Fruit fly (Drosophila melanogaster) whole organism, embryonic: ENCODE data around the gene Gr97a.

Experiments used
- CG10267 ChIP-seq: fragments of 200-800 bp; sonication (Bioruptor generic); optimal IDR thresholded peaks from 2 replicates; lab custom pipeline; 2018; ENCODE audit warnings: missing biosample characterization, mild to moderate bottlenecking, missing genetic modification characterization, moderate library complexity
- CG10979 ChIP-seq: fragments of 200-800 bp; sonication (Bioruptor generic); optimal IDR thresholded peaks from 2 replicates; lab custom pipeline; 2018; ENCODE audit warnings: missing biosample characterization, mild to moderate bottlenecking, missing genetic modification characterization, moderate library complexity
- CG12236 ChIP-seq: fragments of 200-800 bp; sonication (Bioruptor generic); optimal IDR thresholded peaks from 2 replicates; lab custom pipeline; 2016; ENCODE audit warnings: missing biosample characterization, missing genetic modification characterization
- CG14050 ChIP-seq: fragments of 200-800 bp; sonication (Bioruptor generic); IDR thresholded peaks from 3 replicates; pipeline ENCODE4 v1.3.6; 2022; ENCODE audit warnings: missing biosample characterization, missing genetic modification characterization
- CG14667 ChIP-seq: fragments of 200-800 bp; sonication (Bioruptor generic); IDR thresholded peaks from 2 replicates; pipeline ENCODE4 v1.3.6; 2022; ENCODE audit warnings: missing biosample characterization, missing genetic modification characterization
- CG15073 ChIP-seq: fragments of 200-800 bp; sonication (Bioruptor generic); optimal IDR thresholded peaks from 2 replicates; lab custom pipeline; 2016; ENCODE audit warnings: missing biosample characterization, missing genetic modification characterization
- CG1602 ChIP-seq: fragments of 200-800 bp; sonication (Bioruptor generic); optimal IDR thresholded peaks from 3 replicates; lab custom pipeline; 2016; ENCODE audit warnings: missing biosample characterization, missing genetic modification characterization
- CG16813 ChIP-seq: fragments of 200-800 bp; sonication (Bioruptor generic); IDR thresholded peaks from 3 replicates; pipeline ENCODE4 v1.3.6; 2022; ENCODE audit warnings: missing biosample characterization, missing genetic modification characterization; ENCODE audit not compliant: partially characterized antibody
- CG1792 ChIP-seq: fragments of 200-800 bp; sonication (Bioruptor generic); optimal IDR thresholded peaks from 2 replicates; lab custom pipeline; 2016; ENCODE audit warnings: missing biosample characterization, missing genetic modification characterization
- CG2199 ChIP-seq: fragments of 200-800 bp; sonication (Bioruptor generic); IDR thresholded peaks from 3 replicates; pipeline ENCODE4 v1.3.6; 2022; ENCODE audit warnings: missing biosample characterization, missing genetic modification characterization
- CG2678 ChIP-seq: fragments of 200-800 bp; sonication (Bioruptor generic); optimal IDR thresholded peaks from 3 replicates; lab custom pipeline; 2019; ENCODE audit warnings: missing biosample characterization, mild to moderate bottlenecking, missing genetic modification characterization, moderate library complexity
- CG3163 ChIP-seq: fragments of 200-800 bp; sonication (Bioruptor generic); optimal IDR thresholded peaks from 3 replicates; lab custom pipeline; 2016; ENCODE audit warnings: missing biosample characterization, missing genetic modification characterization
- CG34422 ChIP-seq: fragments of 200-800 bp; sonication (Bioruptor generic); IDR thresholded peaks from 3 replicates; pipeline ENCODE4 v1.3.6; 2022; ENCODE audit warnings: missing biosample characterization, missing genetic modification characterization
- CG4328 ChIP-seq: fragments of 200-800 bp; sonication (Bioruptor generic); optimal IDR thresholded peaks from 3 replicates; lab custom pipeline; 2017; ENCODE audit warnings: missing biosample characterization, missing genetic modification reagents, missing genetic modification characterization
- CG4360 ChIP-seq: fragments of 200-800 bp; sonication (Bioruptor generic); IDR thresholded peaks from 2 replicates; pipeline ENCODE4 v1.3.6; 2022; ENCODE audit warnings: missing biosample characterization, missing genetic modification characterization
- CG4854 ChIP-seq: fragments of 200-800 bp; sonication (Bioruptor generic); optimal IDR thresholded peaks from 2 replicates; lab custom pipeline; 2016; ENCODE audit warnings: missing biosample characterization, missing genetic modification characterization, inconsistent platforms
- CG6654 ChIP-seq: fragments of 200-800 bp; sonication (Bioruptor generic); optimal IDR thresholded peaks from 2 replicates; lab custom pipeline; 2017; ENCODE audit warnings: missing biosample characterization, mild to moderate bottlenecking, missing genetic modification characterization
- CG6683 ChIP-seq: fragments of 200-800 bp; sonication (Bioruptor generic); optimal IDR thresholded peaks from 2 replicates; lab custom pipeline; 2017; ENCODE audit warnings: missing biosample characterization, mild to moderate bottlenecking, missing genetic modification characterization, missing genetic modification reagents
- CG7357 ChIP-seq: fragments of 200-800 bp; sonication (Bioruptor generic); IDR thresholded peaks from 3 replicates; pipeline ENCODE4 v1.3.6; 2022; ENCODE audit warnings: missing biosample characterization, missing genetic modification characterization
- CG7556 ChIP-seq: fragments of 200-800 bp; sonication (Bioruptor generic); optimal IDR thresholded peaks from 2 replicates; lab custom pipeline; 2017; ENCODE audit warnings: missing biosample characterization, mild to moderate bottlenecking, missing genetic modification characterization
- CG7786 ChIP-seq: fragments of 200-800 bp; sonication (Bioruptor generic); optimal IDR thresholded peaks from 2 replicates; lab custom pipeline; 2016; ENCODE audit warnings: missing biosample characterization, missing genetic modification characterization
- CG7839 ChIP-seq: fragments of 200-800 bp; sonication (Bioruptor generic); optimal IDR thresholded peaks from 3 replicates; lab custom pipeline; 2018; ENCODE audit warnings: missing biosample characterization, mild to moderate bottlenecking, missing genetic modification characterization, moderate library complexity
- CG9437 ChIP-seq: fragments of 200-800 bp; sonication (Bioruptor generic); optimal IDR thresholded peaks from 2 replicates; lab custom pipeline; 2018; ENCODE audit warnings: missing biosample characterization, mild to moderate bottlenecking, missing genetic modification characterization
- Doc3 ChIP-seq: fragments of 200-800 bp; sonication (Bioruptor generic); IDR thresholded peaks from 3 replicates; pipeline ENCODE4 v1.3.6; 2022; ENCODE audit warnings: missing biosample characterization, missing genetic modification characterization; ENCODE audit not compliant: partially characterized antibody
- Elba2 ChIP-seq: fragments of 200-800 bp; sonication (Bioruptor generic); optimal IDR thresholded peaks from 3 replicates; lab custom pipeline; 2016; ENCODE audit warnings: missing biosample characterization, missing genetic modification characterization
- Gsc ChIP-seq: fragments of 200-800 bp; sonication (Bioruptor generic); IDR thresholded peaks from 2 replicates; pipeline ENCODE4 v1.3.6; 2022; ENCODE audit warnings: missing biosample characterization, missing genetic modification characterization
- Kr ChIP-seq: fragments of 200-800 bp; sonication (Bioruptor generic); optimal IDR thresholded peaks from 2 replicates; lab custom pipeline; 2017; ENCODE audit warnings: missing biosample characterization, mild to moderate bottlenecking, missing genetic modification characterization
- Mad ChIP-seq: fragments of 200-800 bp; sonication (Bioruptor generic); optimal IDR thresholded peaks from 2 replicates; lab custom pipeline; 2016; ENCODE audit warnings: missing biosample characterization, missing genetic modification characterization
- NC2α ChIP-seq: fragments of 200-800 bp; sonication (Bioruptor generic); optimal IDR thresholded peaks from 2 replicates; lab custom pipeline; 2016; ENCODE audit warnings: missing biosample characterization, missing genetic modification characterization
- NC2β ChIP-seq: fragments of 200-800 bp; sonication (Bioruptor generic); optimal IDR thresholded peaks from 2 replicates; lab custom pipeline; 2016; ENCODE audit warnings: missing biosample characterization, missing genetic modification characterization
- Ptx1 ChIP-seq: fragments of 200-800 bp; sonication (Bioruptor generic); IDR thresholded peaks from 2 replicates; pipeline ENCODE4 v1.3.6; 2022; ENCODE audit warnings: missing biosample characterization, missing genetic modification characterization
- Side ChIP-seq: fragments of 200-800 bp; sonication (Bioruptor generic); optimal IDR thresholded peaks from 2 replicates; lab custom pipeline; 2016; ENCODE audit warnings: missing biosample characterization, missing genetic modification characterization
- Vsx1 ChIP-seq: fragments of 200-800 bp; sonication (Bioruptor generic); optimal IDR thresholded peaks from 2 replicates; lab custom pipeline; 2017; ENCODE audit warnings: missing biosample characterization, mild to moderate bottlenecking, missing genetic modification characterization, missing genetic modification reagents
- ab ChIP-seq: fragments of 200-800 bp; sonication (Bioruptor generic); optimal IDR thresholded peaks from 2 replicates; lab custom pipeline; 2016; ENCODE audit warnings: missing biosample characterization, missing genetic modification characterization
- aop ChIP-seq: fragments of 200-800 bp; sonication (Bioruptor generic); IDR thresholded peaks from 2 replicates; pipeline ENCODE4 v1.3.6; 2022; ENCODE audit warnings: missing biosample characterization, missing genetic modification characterization
- ato ChIP-seq: fragments of 200-800 bp; sonication (Bioruptor generic); IDR thresholded peaks from 2 replicates; pipeline ENCODE4 v1.3.6; 2022; ENCODE audit warnings: missing biosample characterization, missing genetic modification characterization; ENCODE audit not compliant: partially characterized antibody
- caup ChIP-seq: fragments of 200-800 bp; sonication (Bioruptor generic); optimal IDR thresholded peaks from 3 replicates; lab custom pipeline; 2017; ENCODE audit warnings: missing biosample characterization, mild to moderate bottlenecking, missing genetic modification characterization, moderate library complexity; ENCODE audit not compliant: severe bottlenecking
- dmrt11E ChIP-seq: fragments of 200-800 bp; sonication (Bioruptor generic); optimal IDR thresholded peaks from 3 replicates; lab custom pipeline; 2018; ENCODE audit warnings: missing biosample characterization, mild to moderate bottlenecking, missing genetic modification characterization, moderate library complexity
- gcm ChIP-seq: fragments of 200-800 bp; sonication (Bioruptor generic); optimal IDR thresholded peaks from 2 replicates; lab custom pipeline; 2019; ENCODE audit warnings: missing biosample characterization, mild to moderate bottlenecking, missing genetic modification characterization, moderate library complexity
- grau ChIP-seq: fragments of 200-800 bp; optimal IDR thresholded peaks from 3 replicates; lab custom pipeline; 2019; ENCODE audit warnings: missing biosample characterization, mild to moderate bottlenecking, missing genetic modification characterization, moderate library complexity
- klu ChIP-seq: fragments of 200-800 bp; sonication (Bioruptor generic); IDR thresholded peaks from 2 replicates; pipeline ENCODE4 v1.3.6; 2022; ENCODE audit warnings: missing biosample characterization, missing genetic modification characterization
- kni ChIP-seq: fragments of 200-800 bp; sonication (Bioruptor generic); optimal IDR thresholded peaks from 3 replicates; lab custom pipeline; 2017; ENCODE audit warnings: mild to moderate bottlenecking, missing biosample characterization, missing genetic modification reagents, missing genetic modification characterization
- knrl ChIP-seq: fragments of 200-800 bp; sonication (Bioruptor generic); IDR thresholded peaks from 3 replicates; pipeline ENCODE4 v1.3.6; 2022; ENCODE audit warnings: missing biosample characterization, missing genetic modification characterization; ENCODE audit not compliant: partially characterized antibody
- lilli ChIP-seq: fragments of 200-800 bp; sonication (Bioruptor generic); optimal IDR thresholded peaks from 3 replicates; lab custom pipeline; 2016; ENCODE audit warnings: missing biosample characterization, missing genetic modification characterization
- oc ChIP-seq: fragments of 200-800 bp; sonication (Bioruptor generic); optimal IDR thresholded peaks from 2 replicates; lab custom pipeline; 2018; ENCODE audit warnings: missing biosample characterization, mild to moderate bottlenecking, missing genetic modification characterization, moderate library complexity
- peb ChIP-seq: fragments of 200-800 bp; sonication (Bioruptor generic); IDR thresholded peaks from 2 replicates; pipeline ENCODE4 v1.3.6; 2022; ENCODE audit warnings: missing biosample characterization, missing genetic modification characterization
- pho ChIP-seq: fragments of 200-800 bp; sonication (Bioruptor generic); optimal IDR thresholded peaks from 2 replicates; lab custom pipeline; 2016; ENCODE audit warnings: missing biosample characterization, missing genetic modification characterization
- pnt ChIP-seq: fragments of 200-800 bp; sonication (Bioruptor generic); optimal IDR thresholded peaks from 3 replicates; lab custom pipeline; 2016; ENCODE audit warnings: missing biosample characterization, missing genetic modification characterization
- pzg ChIP-seq: fragments of 200-800 bp; sonication (Bioruptor generic); optimal IDR thresholded peaks from 3 replicates; lab custom pipeline; 2018; ENCODE audit warnings: missing biosample characterization, mild to moderate bottlenecking, missing genetic modification characterization, moderate library complexity
- slp2 ChIP-seq: fragments of 200-800 bp; sonication (Bioruptor generic); optimal IDR thresholded peaks from 2 replicates; lab custom pipeline; 2016; ENCODE audit warnings: missing biosample characterization, missing genetic modification characterization
- ssp ChIP-seq: fragments of 200-800 bp; sonication (Bioruptor generic); IDR thresholded peaks from 2 replicates; pipeline ENCODE4 v1.3.6; 2022; ENCODE audit warnings: missing biosample characterization, missing genetic modification characterization

The Gr97a gene

DNA sequence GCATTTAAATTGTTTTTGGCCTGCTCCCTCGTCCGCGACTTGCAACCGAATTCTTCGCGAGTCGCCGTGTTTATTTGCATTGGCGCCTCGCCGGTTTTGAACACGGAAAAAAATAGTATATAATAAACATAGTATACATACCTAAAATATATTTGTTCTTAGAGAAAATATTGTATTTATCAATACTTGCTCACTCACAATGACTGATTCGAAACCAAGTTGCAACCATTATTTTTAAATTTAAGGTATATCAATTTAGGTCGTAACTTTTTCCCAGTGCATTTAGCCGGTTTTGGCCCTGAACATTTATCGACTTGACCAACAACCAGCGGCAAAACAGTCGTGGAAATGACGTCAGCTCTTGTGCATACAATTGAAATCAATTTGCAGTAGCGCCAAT lies 37.9 kb downstream of the Gr97a start (continued):
- TF ChIP-seq CG4854 (GFP tag; lab: Kevin White, UChicago): no peak
- no peak for TF ChIP-seq Elba2
- peak; percentile 60 for TF ChIP-seq CG10979
- peak; percentile 68 for TF ChIP-seq oc (tag; lab: Kevin White, UChicago)
- peak; percentile 29; the same call in 1 of the 2 replicates for TF ChIP-seq Ptx1 (GFP tag; lab: Robert Waterston, UW)
- TF ChIP-seq Mad (GFP tag; lab: Kevin White, UChicago): no peak
- TF ChIP-seq pzg (GFP tag; lab: Kevin White, UChicago): no peak
- TF ChIP-seq NC2α: no peak
- TF ChIP-seq ab (GFP tag; lab: Kevin White, UChicago): no peak
- no peak for TF ChIP-seq NC2β (GFP tag; lab: Kevin White, UChicago)
- TF ChIP-seq caup (GFP tag; lab: Kevin White, UChicago): peak; percentile 19
- peak; percentile 44 for TF ChIP-seq CG10267
- TF ChIP-seq slp2 (GFP tag; lab: Kevin White, UChicago): no peak
- TF ChIP-seq CG1792 (GFP tag; lab: Kevin White, UChicago): no peak
- no peak for TF ChIP-seq CG4328
- no peak for TF ChIP-seq Doc3 (GFP tag; lab: Robert Waterston, UW)
- TF ChIP-seq CG14050 (GFP tag; lab: Robert Waterston, UW): peak; percentile 47; the same call in 1 of the 3 replicates
- peak; percentile 54 for TF ChIP-seq gcm (GFP tag; lab: Kevin White, UChicago)
- TF ChIP-seq ssp (GFP tag; lab: Robert Waterston, UW): 0 out of 2 replicates have a peak, but pooled peaks have one; percentile 21
- no peak for TF ChIP-seq CG2199 (GFP tag; lab: Robert Waterston, UW)
- TF ChIP-seq lilli (GFP tag; lab: Kevin White, UChicago): peak; percentile 33
- TF ChIP-seq CG3163: no peak
- TF ChIP-seq kni (GFP tag; lab: Kevin White, UChicago): no peak
- TF ChIP-seq pnt (GFP tag; lab: Kevin White, UChicago): no peak
- no peak for TF ChIP-seq CG16813 (GFP tag; lab: Robert Waterston, UW)
- no peak for TF ChIP-seq Side (GFP tag; lab: Kevin White, UChicago)
- TF ChIP-seq aop (GFP tag; lab: Robert Waterston, UW): no peak
- TF ChIP-seq CG6683: peak; percentile 34
- TF ChIP-seq CG2678 (tag; lab: Kevin White, UChicago): peak; percentile 84
- peak; percentile 58 for TF ChIP-seq CG9437 (GFP tag; lab: Kevin White, UChicago)
- TF ChIP-seq CG4360: no peak
- peak; percentile 16 for TF ChIP-seq dmrt11E (tag; lab: Kevin White, UChicago)
- TF ChIP-seq knrl (GFP tag; lab: Robert Waterston, UW): no peak
- TF ChIP-seq CG6654 (GFP tag; lab: Kevin White, UChicago): no peak
- TF ChIP-seq peb: no peak
- peak; percentile 15 for TF ChIP-seq CG1602
- peak; percentile 31 for TF ChIP-seq CG7556 (GFP tag; lab: Kevin White, UChicago)
- no peak for TF ChIP-seq CG7786 (GFP tag; lab: Kevin White, UChicago)
- TF ChIP-seq CG7839 (tag; lab: Kevin White, UChicago): peak; percentile 70
- no peak for TF ChIP-seq CG14667 (GFP tag; lab: Robert Waterston, UW)
- TF ChIP-seq klu (GFP tag; lab: Robert Waterston, UW): no peak
- no peak for TF ChIP-seq ato (GFP tag; lab: Robert Waterston, UW)
- TF ChIP-seq pho (GFP tag; lab: Kevin White, UChicago): no peak
- TF ChIP-seq Vsx1 (GFP tag; lab: Kevin White, UChicago): peak; percentile 26
- no peak for TF ChIP-seq Gsc (GFP tag; lab: Robert Waterston, UW)
- TF ChIP-seq CG12236 (GFP tag; lab: Kevin White, UChicago): no peak
- TF ChIP-seq CG34422: no peak
- TF ChIP-seq grau: peak; percentile 73
- no peak for TF ChIP-seq CG15073
- no peak for TF ChIP-seq Kr (GFP tag; lab: Kevin White, UChicago)
- TF ChIP-seq CG7357 (GFP tag; lab: Robert Waterston, UW): no peak
